Fruit fly (Drosophila melanogaster) whole organism, prepupa: ENCODE measurements around the gene Sk1.
A peak's percentile ranks its signal among the peaks of the same experiment; 100 is the strongest.

ENCODE experiments used
- Blimp-1 ChIP-seq: fragments of 200-800 bp; sonication (Bioruptor generic); optimal IDR thresholded peaks from 3 replicates; lab custom pipeline; 2017; ENCODE audit warnings: missing biosample characterization, missing genetic modification characterization, mild to moderate bottlenecking, moderate library complexity, missing genetic modification reagents
- CG10631 ChIP-seq: fragments of 200-800 bp; sonication (Bioruptor generic); optimal IDR thresholded peaks from 2 replicates; lab custom pipeline; 2016; ENCODE audit warnings: missing biosample characterization, missing genetic modification characterization
- CG10669 ChIP-seq: fragments of 200-800 bp; sonication (Bioruptor generic); optimal IDR thresholded peaks from 3 replicates; lab custom pipeline; 2018; ENCODE audit warnings: missing biosample characterization, mild to moderate bottlenecking, missing genetic modification characterization, moderate library complexity
- CG11294 ChIP-seq: fragments of 200-800 bp; sonication (Bioruptor generic); IDR thresholded peaks from 2 replicates; pipeline ENCODE4 v1.3.6; 2022; ENCODE audit warnings: missing biosample characterization, missing genetic modification characterization
- CG11762 ChIP-seq: fragments of 200-800 bp; sonication (Bioruptor generic); optimal IDR thresholded peaks from 3 replicates; lab custom pipeline; 2016; ENCODE audit warnings: missing biosample characterization, missing genetic modification characterization; ENCODE audit not compliant: insufficient read depth
- CG11902 ChIP-seq: fragments of 200-800 bp; sonication (Bioruptor generic); optimal IDR thresholded peaks from 3 replicates; lab custom pipeline; 2016; ENCODE audit warnings: missing biosample characterization, missing genetic modification characterization
- CG15336 ChIP-seq: fragments of 200-800 bp; sonication (Bioruptor generic); IDR thresholded peaks from 2 replicates; pipeline ENCODE4 v1.3.6; 2022; ENCODE audit warnings: missing biosample characterization, missing genetic modification characterization
- CG1621 ChIP-seq: fragments of 200-800 bp; sonication (Bioruptor generic); optimal IDR thresholded peaks from 3 replicates; lab custom pipeline; 2018; ENCODE audit warnings: missing biosample characterization, mild to moderate bottlenecking, missing genetic modification characterization
- CG16779 ChIP-seq: fragments of 200-800 bp; sonication (Bioruptor generic); optimal IDR thresholded peaks from 3 replicates; lab custom pipeline; 2017; ENCODE audit warnings: missing biosample characterization, mild to moderate bottlenecking, missing genetic modification characterization
- CG3032 ChIP-seq: fragments of 200-800 bp; optimal IDR thresholded peaks from 2 replicates; lab custom pipeline; 2019; ENCODE audit warnings: missing biosample characterization, mild to moderate bottlenecking, missing genetic modification characterization, moderate library complexity
- CG31627 ChIP-seq: fragments of 200-800 bp; sonication (Bioruptor generic); optimal IDR thresholded peaks from 3 replicates; lab custom pipeline; 2016; ENCODE audit warnings: missing biosample characterization, missing genetic modification characterization
- CG34406 ChIP-seq: fragments of 200-800 bp; sonication (Bioruptor generic); optimal IDR thresholded peaks from 3 replicates; lab custom pipeline; 2016; ENCODE audit warnings: missing biosample characterization, missing genetic modification characterization
- CG3919 ChIP-seq: fragments of 200-800 bp; sonication (Bioruptor generic); optimal IDR thresholded peaks from 3 replicates; lab custom pipeline; 2016; ENCODE audit warnings: missing biosample characterization, missing genetic modification characterization
- CG4318 ChIP-seq: fragments of 200-800 bp; sonication (Bioruptor generic); optimal IDR thresholded peaks from 3 replicates; lab custom pipeline; 2017; ENCODE audit warnings: missing biosample characterization, mild to moderate bottlenecking, missing genetic modification characterization
- CG6163 ChIP-seq: fragments of 200-800 bp; sonication (Bioruptor generic); IDR thresholded peaks from 3 replicates; pipeline ENCODE4 v1.3.6; 2022; ENCODE audit warnings: missing biosample characterization, missing genetic modification characterization
- CG6792 ChIP-seq: fragments of 200-800 bp; sonication (Bioruptor generic); optimal IDR thresholded peaks from 3 replicates; lab custom pipeline; 2016; ENCODE audit warnings: missing biosample characterization, missing genetic modification characterization
- CG6808 ChIP-seq: fragments of 200-800 bp; sonication (Bioruptor generic); optimal IDR thresholded peaks from 3 replicates; lab custom pipeline; 2017; ENCODE audit warnings: missing biosample characterization, missing genetic modification characterization, mild to moderate bottlenecking, moderate library complexity, missing genetic modification reagents
- CG6854 ChIP-seq: fragments of 200-800 bp; sonication (Bioruptor generic); optimal IDR thresholded peaks from 2 replicates; lab custom pipeline; 2017; ENCODE audit warnings: missing biosample characterization, mild to moderate bottlenecking, missing genetic modification characterization
- CG7368 ChIP-seq: fragments of 200-800 bp; sonication (Bioruptor generic); optimal IDR thresholded peaks from 3 replicates; lab custom pipeline; 2016; ENCODE audit warnings: missing biosample characterization, missing genetic modification characterization
- CG8119 ChIP-seq: fragments of 200-800 bp; sonication (Bioruptor generic); IDR thresholded peaks from 3 replicates; pipeline ENCODE4 v1.3.6; 2022; ENCODE audit warnings: missing biosample characterization, missing genetic modification characterization
- CG8319 ChIP-seq: fragments of 200-800 bp; sonication (Bioruptor generic); optimal IDR thresholded peaks from 3 replicates; lab custom pipeline; 2016; ENCODE audit warnings: missing biosample characterization, missing genetic modification characterization
- CG8632 ChIP-seq: fragments of 200-800 bp; sonication (Bioruptor generic); optimal IDR thresholded peaks from 3 replicates; lab custom pipeline; 2016; ENCODE audit warnings: missing biosample characterization, missing genetic modification characterization
- CG9139 ChIP-seq: fragments of 200-800 bp; sonication (Bioruptor generic); optimal IDR thresholded peaks from 3 replicates; lab custom pipeline; 2017; ENCODE audit warnings: missing biosample characterization, mild to moderate bottlenecking, missing genetic modification characterization
- Eip75B ChIP-seq: fragments of 200-800 bp; sonication (Bioruptor generic); optimal IDR thresholded peaks from 3 replicates; lab custom pipeline; 2016; ENCODE audit warnings: missing biosample characterization, missing genetic modification characterization
- Eip78C ChIP-seq: fragments of 200-800 bp; sonication (Bioruptor generic); peaks from one replicate; lab custom pipeline; 2016; ENCODE audit warnings: missing biosample characterization, missing genetic modification characterization
- Eip93F ChIP-seq: fragments of 200-800 bp; sonication (Bioruptor generic); optimal IDR thresholded peaks from 2 replicates; lab custom pipeline; 2016; ENCODE audit warnings: missing biosample characterization, mild to moderate bottlenecking, missing genetic modification characterization
- Ets21C ChIP-seq: fragments of 200-800 bp; sonication (Bioruptor generic); optimal IDR thresholded peaks from 3 replicates; lab custom pipeline; 2016; ENCODE audit warnings: missing biosample characterization, missing genetic modification characterization
- Ets96B ChIP-seq: fragments of 200-800 bp; optimal IDR thresholded peaks from 2 replicates; lab custom pipeline; 2019; ENCODE audit warnings: missing biosample characterization, mild to moderate bottlenecking, missing genetic modification characterization, moderate library complexity
- Gug ChIP-seq: fragments of 200-800 bp; sonication (Bioruptor generic); IDR thresholded peaks from 2 replicates; pipeline ENCODE4 v1.3.6; 2022; ENCODE audit warnings: missing biosample characterization, missing genetic modification characterization
- Hr38 ChIP-seq: sonication (Bioruptor generic); optimal IDR thresholded peaks from 2 replicates; lab custom pipeline; 2016; ENCODE audit warnings: missing biosample characterization, missing genetic modification characterization
- Hr39 ChIP-seq: fragments of 200-800 bp; sonication (Bioruptor generic); optimal IDR thresholded peaks from 2 replicates; lab custom pipeline; 2016; ENCODE audit warnings: missing biosample characterization, missing genetic modification characterization
- Lpt ChIP-seq: fragments of 200-800 bp; sonication (Bioruptor generic); optimal IDR thresholded peaks from 3 replicates; lab custom pipeline; 2016; ENCODE audit warnings: missing biosample characterization, missing genetic modification characterization
- OdsH ChIP-seq: fragments of 200-800 bp; sonication (Bioruptor generic); optimal IDR thresholded peaks from 3 replicates; lab custom pipeline; 2016; ENCODE audit warnings: missing biosample characterization, missing genetic modification characterization
- Smox ChIP-seq: fragments of 200-800 bp; sonication (Bioruptor generic); optimal IDR thresholded peaks from 3 replicates; lab custom pipeline; 2016; ENCODE audit warnings: missing biosample characterization, missing genetic modification characterization
- Sox102F ChIP-seq: fragments of 200-800 bp; sonication (Bioruptor generic); optimal IDR thresholded peaks from 2 replicates; lab custom pipeline; 2016; ENCODE audit warnings: missing biosample characterization, mild to moderate bottlenecking, missing genetic modification characterization
- Sox15 ChIP-seq: fragments of 200-800 bp; sonication (Bioruptor generic); optimal IDR thresholded peaks from 3 replicates; lab custom pipeline; 2016; ENCODE audit warnings: missing biosample characterization, missing genetic modification characterization
- achi ChIP-seq: fragments of 200-800 bp; sonication (Bioruptor generic); optimal IDR thresholded peaks from 3 replicates; lab custom pipeline; 2016; ENCODE audit warnings: missing biosample characterization, missing genetic modification characterization
- acj6 ChIP-seq: fragments of 200-800 bp; sonication (Bioruptor generic); optimal IDR thresholded peaks from 3 replicates; lab custom pipeline; 2016; ENCODE audit warnings: missing biosample characterization, missing genetic modification characterization
- cyc ChIP-seq: fragments of 200-800 bp; sonication (Bioruptor generic); optimal IDR thresholded peaks from 3 replicates; lab custom pipeline; 2016; ENCODE audit warnings: missing biosample characterization, missing genetic modification characterization
- dac ChIP-seq: fragments of 200-800 bp; sonication (Bioruptor generic); optimal IDR thresholded peaks from 2 replicates; lab custom pipeline; 2017; ENCODE audit warnings: missing biosample characterization, mild to moderate bottlenecking, missing genetic modification characterization
- eg ChIP-seq: fragments of 200-800 bp; sonication (Bioruptor generic); IDR thresholded peaks from 3 replicates; pipeline ENCODE4 v1.3.6; 2022; ENCODE audit warnings: missing biosample characterization, missing genetic modification characterization
- esn ChIP-seq: fragments of 200-800 bp; sonication (Bioruptor generic); optimal IDR thresholded peaks from 2 replicates; lab custom pipeline; 2016; ENCODE audit warnings: missing biosample characterization, mild to moderate bottlenecking, missing genetic modification characterization, moderate library complexity
- fd85E ChIP-seq: fragments of 200-800 bp; sonication (Bioruptor generic); optimal IDR thresholded peaks from 3 replicates; lab custom pipeline; 2016; ENCODE audit warnings: missing biosample characterization, missing genetic modification characterization
- fkh ChIP-seq: fragments of 200-800 bp; sonication (Bioruptor generic); optimal IDR thresholded peaks from 3 replicates; lab custom pipeline; 2017; ENCODE audit warnings: missing biosample characterization, mild to moderate bottlenecking, missing genetic modification characterization, moderate library complexity
- lz ChIP-seq: fragments of 200-800 bp; sonication (Bioruptor generic); optimal IDR thresholded peaks from 3 replicates; lab custom pipeline; 2016; ENCODE audit warnings: missing biosample characterization, missing genetic modification characterization
- net ChIP-seq: fragments of 200-800 bp; sonication (Bioruptor generic); optimal IDR thresholded peaks from 3 replicates; lab custom pipeline; 2016; ENCODE audit warnings: missing biosample characterization, missing genetic modification characterization
- spab ChIP-seq: fragments of 200-800 bp; sonication (Bioruptor generic); optimal IDR thresholded peaks from 2 replicates; lab custom pipeline; 2017; ENCODE audit warnings: missing biosample characterization, mild to moderate bottlenecking, missing genetic modification characterization, missing genetic modification reagents
- ss ChIP-seq, 2 experiments: fragments of 200-800 bp; sonication (Bioruptor generic); optimal IDR thresholded peaks; 2 replicates in 1 of 2; 3 replicates in 1 of 2; lab custom pipeline; 2017 to 2018; ENCODE audit warnings: mild to moderate bottlenecking in 2 of 2, missing biosample characterization in 2 of 2, missing genetic modification characterization in 2 of 2, moderate library complexity in 1 of 2
- svp ChIP-seq: fragments of 200-800 bp; sonication (Bioruptor generic); peaks from one replicate; lab custom pipeline; 2016; ENCODE audit warnings: missing biosample characterization, missing genetic modification characterization
- topi ChIP-seq: fragments of 200-800 bp; sonication (Bioruptor generic); optimal IDR thresholded peaks from 3 replicates; lab custom pipeline; 2016; ENCODE audit warnings: missing biosample characterization, missing genetic modification characterization
- vri ChIP-seq: fragments of 200-800 bp; sonication (Bioruptor generic); optimal IDR thresholded peaks from 3 replicates; lab custom pipeline; 2016; ENCODE audit warnings: missing biosample characterization, mild to moderate bottlenecking, missing genetic modification characterization

Gene Sk1

DNA sequence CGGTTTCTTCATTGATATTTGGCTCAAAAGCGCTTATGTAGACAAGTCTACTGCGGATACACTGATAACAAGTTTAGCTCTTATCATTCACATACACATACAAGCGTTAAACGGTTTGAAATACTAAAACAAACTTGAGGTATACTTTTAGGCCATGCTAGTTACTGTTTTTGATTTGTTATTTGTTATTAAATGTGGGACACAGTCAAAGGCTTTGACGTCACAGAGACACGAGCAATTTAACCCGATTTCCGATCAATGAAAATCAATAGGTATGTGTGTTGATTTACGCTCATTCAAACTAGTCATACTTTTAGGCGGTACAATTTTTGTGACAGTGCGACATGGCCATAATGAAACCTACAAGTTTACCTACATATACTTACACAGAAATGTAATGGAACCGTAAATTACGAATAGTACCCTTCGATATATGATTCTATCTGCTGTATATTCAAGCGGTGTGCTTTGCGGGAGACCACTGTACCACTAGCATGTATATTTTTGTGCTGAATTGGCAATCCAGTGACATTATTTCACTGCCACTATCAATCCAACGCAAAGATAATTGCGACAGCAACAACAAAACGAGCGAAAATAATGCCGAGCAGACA, 4.6 kb downstream of the Sk1 start:
- TF ChIP-seq Lpt (GFP tag; lab: Kevin White, UChicago) (peak; percentile 64), CG8119 (GFP tag; lab: Robert Waterston, UW) (peak; percentile 79; the same call in 2 of the 3 replicates), CG34406 (GFP tag; lab: Kevin White, UChicago) (peak; percentile 72), CG10669 (GFP tag; lab: Kevin White, UChicago) (peak; percentile 73), CG8632 (GFP tag; lab: Kevin White, UChicago) (peak; percentile 72), eg (GFP tag; lab: Robert Waterston, UW) (peak; percentile 94), CG3032 (tag; lab: Kevin White, UChicago) (peak; percentile 61), svp (GFP tag; lab: Kevin White, UChicago) (peak; percentile 91), Ets96B (tag; lab: Kevin White, UChicago) (peak; percentile 60), CG11902 (peak; percentile 79), cyc (GFP tag; lab: Kevin White, UChicago) (peak; percentile 86), Hr39 (GFP tag; lab: Kevin White, UChicago) (peak; percentile 89), CG11762 (GFP tag; lab: Kevin White, UChicago) (peak; percentile 73), Smox (peak; percentile 78), Eip75B (peak; percentile 42), Sox15 (GFP tag; lab: Kevin White, UChicago) (peak; percentile 75), CG6163 (GFP tag; lab: Robert Waterston, UW) (peak; percentile 89), achi (GFP tag; lab: Kevin White, UChicago) (peak; percentile 76), CG3919 (GFP tag; lab: Kevin White, UChicago) (peak; percentile 84), acj6 (GFP tag; lab: Kevin White, UChicago) (peak; percentile 85), lz (GFP tag; lab: Kevin White, UChicago) (peak; percentile 86), fd85E (GFP tag; lab: Kevin White, UChicago) (peak; percentile 43), topi (GFP tag; lab: Kevin White, UChicago) (peak; percentile 80), fkh (GFP tag; lab: Kevin White, UChicago) (peak; percentile 52), OdsH (peak; percentile 84), CG1621 (tag; lab: Kevin White, UChicago) (peak; percentile 72), esn (peak; percentile 83), spab (GFP tag; lab: Kevin White, UChicago) (peak; percentile 39), CG4318 (GFP tag; lab: Kevin White, UChicago) (peak; percentile 63), CG15336 (peak; percentile 80), CG6808 (peak; percentile 26), CG6854 (GFP tag; lab: Kevin White, UChicago) (peak; percentile 18), CG8319 (GFP tag; lab: Kevin White, UChicago) (peak; percentile 74), CG7368 (GFP tag; lab: Kevin White, UChicago) (peak; percentile 76), Eip78C (peak; percentile 92), CG16779 (tag; lab: Kevin White, UChicago) (peak; percentile 66), Sox102F (peak; percentile 77), ss (GFP tag; optimal IDR thresholded peaks at IDR 0.05; lab: Kevin White, UChicago) (peak in 1 of 2 experiments; percentile 59), CG9139 (peak; percentile 21), Blimp-1 (GFP tag; lab: Kevin White, UChicago) (peak; percentile 26), Ets21C (peak; percentile 72), CG31627 (GFP tag; lab: Kevin White, UChicago) (peak; percentile 87), vri (GFP tag; lab: Kevin White, UChicago) (peak; percentile 76), dac (peak; percentile 63), Eip93F (GFP tag; lab: Kevin White, UChicago) (no peak), CG10631 (peak; percentile 73), Gug (GFP tag; lab: Robert Waterston, UW) (peak; percentile 85), CG6792 (peak; percentile 84), net (peak; percentile 75), Hr38 (GFP tag; lab: Kevin White, UChicago) (no peak), CG11294 (peak; percentile 87)
